Worm (Caenorhabditis elegans) whole organism, young adult: ENCODE data around the gene C17H12.12.

Experiments
- B0336.3 ChIP-seq: fragments of 200-800 bp; sonication (Bioruptor generic); IDR thresholded peaks from 2 replicates; pipeline ENCODE4 v1.3.6; 2022; ENCODE audit warnings: missing genetic modification characterization, missing compliant biosample characterization
- D2030.7 ChIP-seq: fragments of 200-800 bp; sonication (Bioruptor generic); IDR thresholded peaks from 2 replicates; pipeline ENCODE4 v1.3.6; 2022; ENCODE audit warnings: missing genetic modification reagents, missing genetic modification characterization, missing compliant biosample characterization
- F49E8.2 ChIP-seq: sonication (generic microtip); optimal IDR thresholded peaks from 3 replicates; lab custom pipeline; 2017; ENCODE audit warnings: missing genetic modification characterization, mild to moderate bottlenecking, missing compliant biosample characterization, antibody characterized with exemption, moderate library complexity; ENCODE audit not compliant: insufficient read depth
- F52B5.7 ChIP-seq: sonication (generic microtip); optimal IDR thresholded peaks from 2 replicates; lab custom pipeline; 2016; ENCODE audit warnings: mild to moderate bottlenecking, missing genetic modification characterization, missing compliant biosample characterization
- F55B11.4 ChIP-seq: sonication (generic microtip); optimal IDR thresholded peaks from 2 replicates; lab custom pipeline; 2016; ENCODE audit warnings: missing compliant biosample characterization, missing genetic modification characterization, borderline replicate concordance; ENCODE audit not compliant: insufficient read depth
- F57A8.1 ChIP-seq: fragments of 200-800 bp; sonication (Bioruptor generic); optimal IDR thresholded peaks from 2 replicates; lab custom pipeline; 2018; ENCODE audit warnings: mild to moderate bottlenecking, missing genetic modification characterization, moderate library complexity, missing compliant biosample characterization
- K12H6.12 ChIP-seq: fragments of 200-800 bp; sonication (Bioruptor generic); optimal IDR thresholded peaks from 2 replicates; lab custom pipeline; 2018; ENCODE audit warnings: mild to moderate bottlenecking, missing genetic modification characterization, missing compliant biosample characterization
- Y67H2A.10 ChIP-seq: fragments of 200-800 bp; sonication (Bioruptor generic); conservative IDR thresholded peaks from 2 replicates; pipeline ENCODE4 v1.3.6; 2022; ENCODE audit warnings: missing genetic modification reagents, missing genetic modification characterization, missing compliant biosample characterization
- Y79H2A.3 ChIP-seq: fragments of 200-800 bp; sonication (Bioruptor generic); conservative IDR thresholded peaks from 2 replicates; pipeline ENCODE4 v1.3.6; 2022; ENCODE audit warnings: missing genetic modification reagents, missing genetic modification characterization, missing compliant biosample characterization
- ZK185.1 ChIP-seq: sonication (generic microtip); optimal IDR thresholded peaks from 2 replicates; lab custom pipeline; 2016; ENCODE audit warnings: mild to moderate bottlenecking, missing genetic modification characterization, missing compliant biosample characterization; ENCODE audit not compliant: poor library complexity, severe bottlenecking
- akir-1 ChIP-seq: fragments of 200-800 bp; sonication (Bioruptor generic); optimal IDR thresholded peaks from 2 replicates; lab custom pipeline; 2018; ENCODE audit warnings: mild to moderate bottlenecking, missing genetic modification characterization, moderate library complexity, missing compliant biosample characterization
- ama-1 ChIP-seq, 3 experiments: fragments of 150-350 bp in 1 of 3; sonication (generic microtip) in 2 of 3; optimal IDR thresholded peaks; 2 replicates each; lab custom pipeline; 2014 to 2018; ENCODE audit warnings: missing biosample characterization in 2 of 3, missing genetic modification characterization in 2 of 3, missing genetic modification reagents in 2 of 3
- aptf-2 ChIP-seq: fragments of 200-800 bp; sonication (Bioruptor generic); conservative IDR thresholded peaks from 2 replicates; pipeline ENCODE4 v1.3.6; 2022; ENCODE audit warnings: missing genetic modification reagents, missing genetic modification characterization, missing compliant biosample characterization
- athp-1 ChIP-seq: sonication (generic microtip); optimal IDR thresholded peaks from 2 replicates; lab custom pipeline; 2017; ENCODE audit warnings: mild to moderate bottlenecking, missing genetic modification characterization, missing compliant biosample characterization
- bed-2 ChIP-seq: fragments of 200-800 bp; sonication (Bioruptor generic); IDR thresholded peaks from 2 replicates; pipeline ENCODE4 v1.3.6; 2022; ENCODE audit warnings: missing genetic modification reagents, missing genetic modification characterization, missing compliant biosample characterization
- ccch-3 ChIP-seq: fragments of 200-800 bp; sonication (Bioruptor generic); optimal IDR thresholded peaks from 2 replicates; lab custom pipeline; 2018; ENCODE audit warnings: mild to moderate bottlenecking, missing genetic modification characterization, missing compliant biosample characterization
- cebp-1 ChIP-seq, 2 experiments: fragments of 200-800 bp in 1 of 2; sonication (Bioruptor generic) in 1 of 2; sonication (generic microtip) in 1 of 2; IDR thresholded peaks in 1 of 2; optimal IDR thresholded peaks in 1 of 2; 2 replicates each; pipeline versions ENCODE4 v1.3.6 to Lab custom; 2017 to 2022; ENCODE audit warnings: missing compliant biosample characterization in 2 of 2, missing genetic modification characterization in 2 of 2, mild to moderate bottlenecking in 1 of 2, missing genetic modification reagents in 1 of 2, moderate library complexity in 1 of 2
- cebp-2 ChIP-seq: fragments of 200-800 bp; sonication (Bioruptor generic); IDR thresholded peaks from 2 replicates; pipeline ENCODE4 v1.3.6; 2022; ENCODE audit warnings: missing genetic modification characterization, missing compliant biosample characterization
- ceh-40 ChIP-seq: fragments of 200-800 bp; sonication (Bioruptor generic); IDR thresholded peaks from 2 replicates; pipeline ENCODE4 v1.3.6; 2022; ENCODE audit warnings: missing genetic modification characterization, missing compliant biosample characterization
- die-1 ChIP-seq: sonication (generic microtip); optimal IDR thresholded peaks from 2 replicates; lab custom pipeline; 2016; ENCODE audit warnings: missing genotype, mild to moderate bottlenecking, missing genetic modification characterization, missing compliant biosample characterization
- dpff-1 ChIP-seq: sonication (generic microtip); optimal IDR thresholded peaks from 2 replicates; lab custom pipeline; 2017; ENCODE audit warnings: mild to moderate bottlenecking, missing genetic modification characterization, missing compliant biosample characterization
- egl-18 ChIP-seq: fragments of 200-800 bp; sonication (Bioruptor generic); IDR thresholded peaks from 2 replicates; pipeline ENCODE4 v1.3.6; 2022; ENCODE audit warnings: missing genetic modification reagents, missing genetic modification characterization, missing compliant biosample characterization
- egl-44 ChIP-seq: fragments of 200-800 bp; sonication (Bioruptor generic); IDR thresholded peaks from 2 replicates; pipeline ENCODE4 v1.3.6; 2022; ENCODE audit warnings: missing genetic modification reagents, missing genetic modification characterization, missing compliant biosample characterization
- ekl-4 ChIP-seq: fragments of 200-800 bp; sonication (Bioruptor generic); IDR thresholded peaks from 2 replicates; pipeline ENCODE4 v1.3.6; 2022; ENCODE audit warnings: missing genetic modification reagents, missing genetic modification characterization, missing compliant biosample characterization
- fkh-3 ChIP-seq: sonication (generic microtip); optimal IDR thresholded peaks from 2 replicates; lab custom pipeline; 2016; ENCODE audit warnings: mild to moderate bottlenecking, missing genetic modification characterization, missing compliant biosample characterization
- him-1 ChIP-seq: sonication (generic microtip); optimal IDR thresholded peaks from 2 replicates; lab custom pipeline; 2016; ENCODE audit warnings: missing genotype, missing genetic modification reagents, missing genetic modification characterization, missing compliant biosample characterization
- hlh-26 ChIP-seq: fragments of 200-800 bp; sonication (Bioruptor generic); conservative IDR thresholded peaks from 2 replicates; pipeline ENCODE4 v1.3.6; 2022; ENCODE audit warnings: missing genetic modification reagents, missing genetic modification characterization, missing compliant biosample characterization
- hmg-20 ChIP-seq: fragments of 200-800 bp; sonication (Bioruptor generic); IDR thresholded peaks from 2 replicates; pipeline ENCODE4 v1.3.6; 2022; ENCODE audit warnings: missing genetic modification reagents, missing genetic modification characterization, missing compliant biosample characterization
- hrde-1 ChIP-seq: sonication (generic microtip); optimal IDR thresholded peaks from 2 replicates; lab custom pipeline; 2016; ENCODE audit warnings: missing genetic modification characterization, mild to moderate bottlenecking, missing compliant biosample characterization, moderate library complexity, missing genotype, missing genetic modification reagents, borderline replicate concordance
- hsf-1 ChIP-seq: fragments of 200-800 bp; sonication (Bioruptor generic); IDR thresholded peaks from 2 replicates; pipeline ENCODE4 v1.3.6; 2022; ENCODE audit warnings: missing genetic modification reagents, missing genetic modification characterization, missing compliant biosample characterization
- lag-1 ChIP-seq: fragments of 200-800 bp; sonication (Bioruptor generic); IDR thresholded peaks from 2 replicates; pipeline ENCODE4 v1.3.6; 2022; ENCODE audit warnings: missing genetic modification reagents, missing genetic modification characterization, missing compliant biosample characterization
- lin-35 ChIP-seq, 3 experiments: fragments of 150-350 bp in 2 of 3; sonication (generic microtip) in 1 of 3; optimal IDR thresholded peaks; 2 replicates each; lab custom pipeline; 2014 to 2018; ENCODE audit warnings: missing biosample characterization in 3 of 3, missing genetic modification characterization in 3 of 3, missing genetic modification reagents in 3 of 3
- lin-54 ChIP-seq: fragments of 200-800 bp; sonication (Bioruptor generic); optimal IDR thresholded peaks from 2 replicates; lab custom pipeline; 2018; ENCODE audit warnings: mild to moderate bottlenecking, missing genetic modification characterization, missing compliant biosample characterization
- madf-6 ChIP-seq: fragments of 200-800 bp; sonication (Bioruptor generic); IDR thresholded peaks from 2 replicates; pipeline ENCODE4 v1.3.6; 2022; ENCODE audit warnings: missing genetic modification reagents, missing genetic modification characterization, missing compliant biosample characterization
- nhr-179 ChIP-seq: sonication (generic microtip); optimal IDR thresholded peaks from 2 replicates; lab custom pipeline; 2016; ENCODE audit warnings: mild to moderate bottlenecking, missing genetic modification characterization, missing compliant biosample characterization
- pbrm-1 ChIP-seq: fragments of 200-800 bp; sonication (Bioruptor generic); IDR thresholded peaks from 2 replicates; pipeline ENCODE4 v1.3.6; 2022; ENCODE audit warnings: missing genetic modification reagents, missing genetic modification characterization, missing compliant biosample characterization
- repo-1 ChIP-seq: sonication (generic microtip); optimal IDR thresholded peaks from 2 replicates; lab custom pipeline; 2017; ENCODE audit warnings: mild to moderate bottlenecking, missing genetic modification characterization, missing compliant biosample characterization
- somi-1 ChIP-seq: fragments of 200-800 bp; sonication (Bioruptor generic); optimal IDR thresholded peaks from 2 replicates; lab custom pipeline; 2018; ENCODE audit warnings: mild to moderate bottlenecking, missing genetic modification characterization, missing compliant biosample characterization
- sptf-2 ChIP-seq: fragments of 200-800 bp; sonication (Bioruptor generic); optimal IDR thresholded peaks from 2 replicates; lab custom pipeline; 2018; ENCODE audit warnings: mild to moderate bottlenecking, missing genetic modification characterization, missing compliant biosample characterization
- tlf-1 ChIP-seq: fragments of 200-800 bp; sonication (Bioruptor generic); optimal IDR thresholded peaks from 2 replicates; lab custom pipeline; 2018; ENCODE audit warnings: mild to moderate bottlenecking, missing genetic modification characterization, missing compliant biosample characterization
- xnd-1 ChIP-seq: sonication (generic microtip); optimal IDR thresholded peaks from 2 replicates; lab custom pipeline; 2016; ENCODE audit warnings: missing genotype, missing genetic modification reagents, missing genetic modification characterization, missing compliant biosample characterization
- zim-3 ChIP-seq: sonication (generic microtip); optimal IDR thresholded peaks from 2 replicates; lab custom pipeline; 2017; ENCODE audit warnings: mild to moderate bottlenecking, missing genetic modification characterization, moderate library complexity, missing compliant biosample characterization
- ztf-18 ChIP-seq: sonication (generic microtip); optimal IDR thresholded peaks from 2 replicates; lab custom pipeline; 2016; ENCODE audit warnings: missing genotype, mild to moderate bottlenecking, missing genetic modification characterization, missing compliant biosample characterization
- ztf-25 ChIP-seq: fragments of 200-800 bp; sonication (Bioruptor generic); IDR thresholded peaks from 2 replicates; pipeline ENCODE4 v1.3.6; 2022; ENCODE audit warnings: missing genetic modification reagents, missing genetic modification characterization, missing compliant biosample characterization
- ztf-3 ChIP-seq: fragments of 200-800 bp; sonication (Bioruptor generic); optimal IDR thresholded peaks from 2 replicates; lab custom pipeline; 2018; ENCODE audit warnings: mild to moderate bottlenecking, missing genetic modification characterization, missing compliant biosample characterization

The C17H12.12 gene

ce11 chrIV:6751213-6751612 is 44.5 kb upstream of the C17H12.12 start:
- TF ChIP-seq egl-18 (GFP tag; lab: Robert Waterston, UW) (no peak), ekl-4 (no peak), hlh-26 (GFP tag; lab: Robert Waterston, UW) (no peak), hmg-20 (GFP tag; lab: Robert Waterston, UW) (no peak), cebp-1 (GFP tag; IDR thresholded peaks at IDR 0.05; lab: Robert Waterston, UW) (no peak), cebp-1 (tag; optimal IDR thresholded peaks at IDR 0.05; lab: Kevin White, UChicago) (peak; percentile 54), F52B5.7 (tag; lab: Kevin White, UChicago) (no peak), die-1 (tag; lab: Kevin White, UChicago) (no peak), hsf-1 (GFP tag; lab: Robert Waterston, UW) (peak; percentile 41; the same call in 1 of the 2 replicates), sptf-2 (no peak), ztf-18 (no peak), K12H6.12 (tag; lab: Kevin White, UChicago) (peak; percentile 27), somi-1 (GFP tag; lab: Kevin White, UChicago) (peak; percentile 60), ama-1 (optimal IDR thresholded peaks at IDR 0.05; lab: Kevin White, UChicago) (no peak), ama-1 (GFP tag; optimal IDR thresholded peaks at IDR 0.05; lab: Kevin White, UChicago) (no peak)
- TF ChIP-seq, all 124 proteins: peak for 4

DNA sequence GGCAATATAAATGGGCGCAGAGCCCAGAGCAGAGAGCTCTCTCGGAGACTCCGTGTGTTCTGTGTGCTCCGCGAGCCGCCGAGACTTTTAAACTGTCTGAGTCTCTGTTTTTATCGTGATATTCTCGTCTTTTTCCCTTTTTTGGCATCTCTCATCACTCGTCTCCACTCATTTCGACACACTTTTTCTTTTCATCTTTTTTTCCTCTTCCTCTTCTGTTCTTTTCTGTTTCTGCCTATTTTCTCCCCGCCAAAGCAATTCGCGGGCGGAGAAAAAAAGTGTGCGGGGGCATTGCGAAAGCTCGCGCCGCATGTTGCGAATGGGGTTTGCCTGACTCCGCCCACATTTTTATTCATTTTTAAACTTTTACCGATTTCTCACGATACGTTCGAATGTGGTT is 39.4 kb upstream of the C17H12.12 start:
- TF ChIP-seq Y67H2A.10 (peak; percentile 80), repo-1 (tag; lab: Kevin White, UChicago) (peak; percentile 70), B0336.3 (GFP tag; lab: Robert Waterston, UW) (peak; percentile 98), ceh-40 (GFP tag; lab: Robert Waterston, UW) (0 out of 2 replicates have a peak, but pooled peaks have one; percentile 61), ZK185.1 (tag; lab: Kevin White, UChicago) (peak; percentile 80), cebp-2 (GFP tag; lab: Robert Waterston, UW) (0 out of 2 replicates have a peak, but pooled peaks have one; percentile 45), bed-2 (GFP tag; lab: Robert Waterston, UW) (peak; percentile 66; the same call in 1 of the 2 replicates), fkh-3 (tag; lab: Kevin White, UChicago) (no peak), lin-54 (GFP tag; lab: Kevin White, UChicago) (peak; percentile 93), hrde-1 (tag; lab: Kevin White, UChicago) (peak; percentile 55), dpff-1 (tag; lab: Kevin White, UChicago) (no peak), tlf-1 (GFP tag; lab: Kevin White, UChicago) (peak; percentile 91), ztf-3 (GFP tag; lab: Kevin White, UChicago) (no peak), ccch-3 (GFP tag; lab: Kevin White, UChicago) (no peak), ztf-25 (GFP tag; lab: Robert Waterston, UW) (peak; percentile 88), lin-35 (GFP tag; optimal IDR thresholded peaks at IDR 0.05; lab: Kevin White, UChicago) (peak; percentile 40 to 92 (median 90)), athp-1 (peak; percentile 92), F57A8.1 (GFP tag; lab: Kevin White, UChicago) (no peak), Y79H2A.3 (peak; percentile 86; the same call in 1 of the 2 replicates), die-1 (tag; lab: Kevin White, UChicago) (peak; percentile 77), zim-3 (tag; lab: Kevin White, UChicago) (peak; percentile 17), madf-6 (GFP tag; lab: Robert Waterston, UW) (peak; percentile 99), him-1 (tag; lab: Kevin White, UChicago) (peak; percentile 59), F49E8.2 (tag; lab: Kevin White, UChicago) (peak; percentile 80), nhr-179 (tag; lab: Kevin White, UChicago) (no peak), F55B11.4 (tag; lab: Kevin White, UChicago) (no peak), lag-1 (GFP tag; lab: Robert Waterston, UW) (no peak), hmg-20 (GFP tag; lab: Robert Waterston, UW) (peak; percentile 87), egl-44 (peak; percentile 70; the same call in 1 of the 2 replicates), F52B5.7 (tag; lab: Kevin White, UChicago) (peak; percentile 52), akir-1 (no peak), xnd-1 (tag; lab: Kevin White, UChicago) (peak; percentile 96), aptf-2 (GFP tag; lab: Robert Waterston, UW) (0 out of 2 replicates have a peak, but pooled peaks have one; percentile 67), D2030.7 (GFP tag; lab: Robert Waterston, UW) (peak; percentile 96), pbrm-1 (GFP tag; lab: Robert Waterston, UW) (peak; percentile 93)
